Worm (Caenorhabditis elegans) whole organism, L3 larva: Measurements from ENCODE around the gene srb-16.

Source experiments
- ZK546.5 ChIP-seq: sonication (generic microtip); optimal IDR thresholded peaks from 2 replicates; lab custom pipeline; 2017; ENCODE audit warnings: missing biosample characterization, missing genetic modification characterization
- aly-2 ChIP-seq: fragments of 150-350 bp; optimal IDR thresholded peaks from 2 replicates; lab custom pipeline; 2014; ENCODE audit warnings: missing biosample characterization, missing genetic modification characterization
- daf-12 ChIP-seq: fragments of 150-350 bp; optimal IDR thresholded peaks from 2 replicates; lab custom pipeline; 2014; ENCODE audit warnings: missing biosample characterization, missing genetic modification reagents, missing genetic modification characterization
- egl-27 ChIP-seq: sonication (generic microtip); optimal IDR thresholded peaks from 4 replicates; lab custom pipeline; 2017; ENCODE audit warnings: missing biosample characterization, missing genetic modification reagents, missing genetic modification characterization
- egl-5 ChIP-seq: fragments of 150-350 bp; optimal IDR thresholded peaks from 2 replicates; lab custom pipeline; 2017; ENCODE audit warnings: missing biosample characterization, missing genetic modification reagents, missing genetic modification characterization, inconsistent platforms
- elt-2 ChIP-seq: sonication (generic microtip); optimal IDR thresholded peaks from 2 replicates; lab custom pipeline; 2016; ENCODE audit warnings: missing genetic modification reagents, mild to moderate bottlenecking, missing genetic modification characterization, missing compliant biosample characterization
- elt-3 ChIP-seq, 3 experiments: fragments of 150-350 bp in 1 of 3; sonication (generic microtip) in 2 of 3; optimal IDR thresholded peaks; 2 replicates in 2 of 3; 4 replicates in 1 of 3; lab custom pipeline; 2014 to 2017; ENCODE audit warnings: missing biosample characterization in 3 of 3, missing genetic modification characterization in 3 of 3
- eor-1 ChIP-seq, 2 experiments: fragments of 150-350 bp; optimal IDR thresholded peaks; 2 replicates each; lab custom pipeline; 2014 to 2018; ENCODE audit warnings: missing biosample characterization in 2 of 2, missing genetic modification characterization in 2 of 2
- fkh-10 ChIP-seq: sonication (generic microtip); optimal IDR thresholded peaks from 2 replicates; lab custom pipeline; 2017; ENCODE audit warnings: missing biosample characterization, missing genetic modification reagents, missing genetic modification characterization
- jun-1 ChIP-seq: fragments of 150-350 bp; optimal IDR thresholded peaks from 2 replicates; lab custom pipeline; 2014; ENCODE audit warnings: missing biosample characterization, missing genetic modification reagents, missing genetic modification characterization
- lin-15B ChIP-seq: fragments of 150-350 bp; optimal IDR thresholded peaks from 2 replicates; lab custom pipeline; 2014; ENCODE audit warnings: missing biosample characterization, missing genetic modification characterization
- lin-39 ChIP-seq: fragments of 150-350 bp; optimal IDR thresholded peaks from 2 replicates; lab custom pipeline; 2018; ENCODE audit warnings: missing biosample characterization, missing genetic modification reagents, missing genetic modification characterization
- lsy-12 ChIP-seq: sonication (generic microtip); optimal IDR thresholded peaks from 2 replicates; lab custom pipeline; 2016; ENCODE audit warnings: mild to moderate bottlenecking, missing genetic modification characterization, missing compliant biosample characterization
- mdl-1 ChIP-seq: fragments of 150-350 bp; optimal IDR thresholded peaks from 2 replicates; lab custom pipeline; 2014; ENCODE audit warnings: missing biosample characterization, missing genetic modification characterization
- mml-1 ChIP-seq: fragments of 150-350 bp; sonication (generic microtip); optimal IDR thresholded peaks from 3 replicates; lab custom pipeline; 2014; ENCODE audit warnings: missing biosample characterization, missing genetic modification characterization
- nfya-1 ChIP-seq: sonication (generic microtip); optimal IDR thresholded peaks from 2 replicates; lab custom pipeline; 2017; ENCODE audit warnings: missing genetic modification characterization, mild to moderate bottlenecking, missing compliant biosample characterization, antibody characterized with exemption, moderate library complexity; ENCODE audit not compliant: insufficient read depth
- nhr-11 ChIP-seq: fragments of 150-350 bp; optimal IDR thresholded peaks from 2 replicates; lab custom pipeline; 2014; ENCODE audit warnings: missing biosample characterization, missing genetic modification characterization
- nhr-23 ChIP-seq: fragments of 150-350 bp; optimal IDR thresholded peaks from 2 replicates; lab custom pipeline; 2014; ENCODE audit warnings: missing biosample characterization, missing genetic modification reagents, missing genetic modification characterization
- nhr-237 ChIP-seq: fragments of 150-350 bp; optimal IDR thresholded peaks from 2 replicates; lab custom pipeline; 2014; ENCODE audit warnings: missing biosample characterization, missing genetic modification characterization
- nhr-43 ChIP-seq: sonication (generic microtip); optimal IDR thresholded peaks from 2 replicates; lab custom pipeline; 2016; ENCODE audit warnings: mild to moderate bottlenecking, missing genetic modification characterization, missing compliant biosample characterization; ENCODE audit not compliant: poor library complexity, severe bottlenecking
- nhr-67 ChIP-seq: fragments of 150-350 bp; optimal IDR thresholded peaks from 2 replicates; lab custom pipeline; 2014; ENCODE audit warnings: missing biosample characterization, missing genetic modification characterization
- nhr-77 ChIP-seq: fragments of 150-350 bp; optimal IDR thresholded peaks from 2 replicates; lab custom pipeline; 2014; ENCODE audit warnings: missing biosample characterization, missing genetic modification characterization
- pha-4 ChIP-seq: fragments of 150-350 bp; optimal IDR thresholded peaks from 2 replicates; lab custom pipeline; 2014; ENCODE audit warnings: missing biosample characterization, missing genetic modification reagents, missing genetic modification characterization
- pqm-1 ChIP-seq: fragments of 150-350 bp; optimal IDR thresholded peaks from 2 replicates; lab custom pipeline; 2017; ENCODE audit warnings: missing biosample characterization, missing genetic modification characterization, inconsistent platforms
- skn-1 ChIP-seq: fragments of 150-350 bp; optimal IDR thresholded peaks from 2 replicates; lab custom pipeline; 2014; ENCODE audit warnings: missing biosample characterization, missing genetic modification characterization
- snpc-4 ChIP-seq: fragments of 150-350 bp; optimal IDR thresholded peaks from 2 replicates; lab custom pipeline; 2014; ENCODE audit warnings: missing biosample characterization, missing genetic modification characterization
- unc-39 ChIP-seq: sonication (generic microtip); optimal IDR thresholded peaks from 4 replicates; lab custom pipeline; 2017; ENCODE audit warnings: missing biosample characterization, missing genetic modification characterization
- zag-1 ChIP-seq: fragments of 150-350 bp; optimal IDR thresholded peaks from 2 replicates; lab custom pipeline; 2014; ENCODE audit warnings: missing biosample characterization, missing genetic modification characterization
- ztf-11 ChIP-seq: fragments of 150-350 bp; optimal IDR thresholded peaks from 2 replicates; lab custom pipeline; 2014; ENCODE audit warnings: missing biosample characterization, missing genetic modification characterization

srb-16 gene

DNA sequence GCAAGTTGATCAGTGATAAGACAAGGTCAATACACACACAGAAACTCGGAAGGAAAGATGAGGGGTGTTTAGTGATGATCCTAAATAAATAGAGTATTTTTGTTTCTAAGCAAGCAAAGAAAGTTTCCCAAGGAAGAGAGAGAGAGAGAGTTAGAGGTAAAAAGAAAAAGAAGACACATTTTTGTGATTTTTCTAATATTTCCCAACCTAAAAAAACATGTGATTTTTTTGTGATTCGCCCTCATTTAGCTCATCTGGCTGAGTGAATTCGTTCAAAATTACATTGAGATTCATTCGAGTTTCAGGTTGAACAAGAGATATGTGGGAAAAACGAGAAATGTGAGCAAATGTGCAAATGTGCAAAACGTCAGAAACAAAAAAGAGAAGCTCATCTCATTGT is at the start of gene srb-16:
Gene srb-16 (minus strand): TSS at position 101 of the 400 bp plus-strand sequence.
- no peak for TF ChIP-seq nhr-43 (tag; lab: Kevin White, UChicago)

DNA sequence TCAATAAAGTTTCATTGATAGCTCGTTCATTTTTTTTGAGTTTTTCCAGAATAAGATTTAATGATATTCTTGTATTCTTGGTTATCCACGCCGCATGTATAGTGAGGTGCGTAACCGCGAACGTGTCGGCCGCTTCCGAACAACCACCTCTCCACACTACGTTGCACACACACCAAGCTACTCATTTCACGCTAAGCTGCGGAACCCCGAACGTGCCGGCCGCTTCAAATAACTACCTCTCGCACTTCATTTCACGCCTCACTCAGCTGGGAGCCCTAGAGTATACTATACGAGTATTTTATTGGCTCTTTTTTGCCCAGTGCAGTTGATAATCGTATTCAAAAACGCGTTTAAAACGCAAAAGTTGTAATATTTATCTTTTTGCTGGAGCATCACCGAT is 49.5 kb upstream of the srb-16 start:
- TF ChIP-seq elt-2 (tag; lab: Kevin White, UChicago) (peak; percentile 40), nfya-1 (tag; lab: Kevin White, UChicago) (peak; percentile 6), snpc-4 (tag; lab: Kevin White, UChicago) (peak; percentile 78)

DNA sequence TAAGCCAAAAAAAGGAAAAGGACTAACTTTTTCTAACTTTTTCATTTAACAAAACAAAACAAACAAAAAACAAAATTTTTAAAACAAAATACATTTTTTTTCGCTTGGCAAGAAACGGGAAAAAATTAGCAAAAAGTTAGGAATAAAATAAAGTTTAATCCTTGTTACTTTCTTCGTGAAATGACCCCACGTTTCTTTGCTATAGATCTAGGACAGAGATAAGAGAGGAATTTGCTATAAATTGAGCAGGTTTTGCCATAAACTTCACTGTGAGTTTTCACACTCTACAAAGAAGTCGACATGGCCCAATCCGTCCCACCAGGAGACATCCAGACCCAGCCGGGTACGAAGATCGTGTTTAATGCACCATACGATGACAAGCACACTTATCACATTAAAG is 48.8 kb upstream of the srb-16 start, which contains the start of gene msp-50:
Gene msp-50 (plus strand): TSS at position 301 of the 400 bp plus-strand sequence.
- TF ChIP-seq egl-5 (tag; lab: Kevin White, UChicago) (no peak), eor-1 (tag; optimal IDR thresholded peaks at IDR 0.05; lab: Kevin White, UChicago) (no peak), nfya-1 (tag; lab: Kevin White, UChicago) (no peak), egl-27 (tag; lab: Kevin White, UChicago) (no peak), nhr-11 (tag; lab: Kevin White, UChicago) (no peak), mdl-1 (tag; lab: Kevin White, UChicago) (no peak), mml-1 (no peak), zag-1 (tag; lab: Kevin White, UChicago) (no peak), aly-2 (tag; lab: Kevin White, UChicago) (no peak), nhr-43 (tag; lab: Kevin White, UChicago) (no peak)

DNA sequence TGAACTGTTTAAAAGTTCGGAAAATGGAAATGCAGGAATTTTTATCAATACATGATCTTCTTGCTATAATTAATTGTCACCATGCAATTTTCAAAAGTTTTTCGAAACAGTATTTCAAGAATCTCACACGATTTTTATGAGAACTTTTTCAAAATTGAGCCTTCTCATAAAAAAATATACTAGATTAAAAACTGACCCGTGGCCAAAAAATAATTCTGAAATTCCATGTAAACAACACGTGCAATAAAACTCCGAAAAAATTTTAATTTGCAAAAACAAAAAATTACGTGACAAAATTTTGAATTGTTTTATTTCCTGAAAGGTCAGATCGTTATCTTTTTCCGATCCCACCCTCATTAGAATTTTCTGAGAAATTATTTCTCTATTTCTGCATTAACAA is 44.8 kb upstream of the srb-16 start, which contains the start of gene C34F11.5:
Gene C34F11.5 (plus strand): TSS at position 301 of the 400 bp plus-strand sequence.
- no peak for TF ChIP-seq nhr-77 (tag; lab: Kevin White, UChicago)
- no peak for TF ChIP-seq ztf-11 (tag; lab: Kevin White, UChicago)
- TF ChIP-seq pha-4 (tag; lab: Kevin White, UChicago): no peak
- no peak for TF ChIP-seq lin-39 (tag; lab: Kevin White, UChicago)
- no peak for TF ChIP-seq lin-15B (tag; lab: Kevin White, UChicago)
- no peak for TF ChIP-seq skn-1 (tag; lab: Kevin White, UChicago)
- no peak for TF ChIP-seq daf-12 (tag; lab: Kevin White, UChicago)
- TF ChIP-seq nhr-67 (tag; lab: Kevin White, UChicago): no peak

DNA sequence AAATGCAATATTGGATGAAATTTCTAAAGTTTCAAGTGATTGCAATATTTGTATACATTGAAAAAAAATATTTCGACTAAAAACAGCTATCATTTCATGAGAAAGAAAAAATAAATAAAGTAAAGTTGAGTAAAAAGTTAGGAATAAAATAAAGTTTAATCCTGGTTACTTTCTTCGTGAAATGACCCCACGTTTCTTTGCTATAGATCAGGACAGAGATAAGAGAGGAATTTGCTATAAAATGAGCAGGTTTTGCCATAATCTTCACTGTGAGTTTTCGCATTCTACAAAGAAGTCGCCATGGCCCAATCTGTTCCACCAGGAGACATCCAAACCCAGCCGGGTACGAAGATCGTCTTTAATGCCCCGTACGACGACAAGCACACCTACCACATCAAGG is 43.3 kb upstream of the srb-16 start, which contains the start of gene msp-49:
Gene msp-49 (plus strand): TSS at position 301 of the 400 bp plus-strand sequence.
- no peak for TF ChIP-seq nhr-23
- no peak for TF ChIP-seq nhr-67 (tag; lab: Kevin White, UChicago)
- TF ChIP-seq ztf-11 (tag; lab: Kevin White, UChicago): no peak
- TF ChIP-seq elt-3 (tag; optimal IDR thresholded peaks at IDR 0.05; lab: Kevin White, UChicago): no peak

DNA sequence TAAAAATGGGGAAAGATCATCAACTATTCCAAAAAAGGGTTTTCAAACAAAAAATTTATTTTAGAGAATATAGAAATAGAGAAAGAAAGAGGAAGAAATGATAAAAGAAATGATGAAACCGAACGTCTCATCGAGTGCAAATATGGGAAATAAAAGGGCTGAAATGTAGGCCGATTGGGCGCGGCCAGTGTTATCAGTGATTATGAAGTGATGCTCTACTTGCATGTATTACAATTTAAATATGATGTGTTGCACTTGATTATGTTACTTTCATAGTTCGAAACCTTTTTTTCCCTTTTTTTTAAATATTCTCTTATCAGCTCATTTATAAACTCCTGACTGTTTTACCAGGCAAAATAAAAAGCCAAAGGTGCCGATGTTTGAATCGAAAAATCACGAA is 41.0 kb upstream of the srb-16 start:
- TF ChIP-seq elt-2 (tag; lab: Kevin White, UChicago) (peak; percentile 99), jun-1 (tag; lab: Kevin White, UChicago) (peak; percentile 45), nhr-67 (tag; lab: Kevin White, UChicago) (no peak), pqm-1 (tag; lab: Kevin White, UChicago) (peak; percentile 92), pha-4 (tag; lab: Kevin White, UChicago) (peak; percentile 10)

DNA sequence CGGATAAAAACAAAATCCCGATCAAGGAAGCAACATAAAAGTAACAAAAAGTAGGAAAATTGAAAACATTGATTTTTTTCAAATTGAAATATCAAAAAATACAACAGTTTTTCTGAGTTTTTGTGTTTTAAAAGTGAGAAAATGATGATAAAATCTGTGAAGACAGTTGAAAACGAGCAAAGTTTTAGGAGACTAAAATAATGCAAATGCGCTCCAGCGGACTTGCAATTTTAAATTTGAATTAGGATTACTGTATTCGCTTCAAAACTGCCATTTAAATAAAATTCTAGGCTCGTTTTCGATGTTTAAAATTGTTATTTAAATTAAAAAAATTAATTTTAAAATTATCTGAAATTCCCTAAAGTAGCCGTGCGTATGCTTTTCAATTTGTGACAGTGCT is 37.2 kb upstream of the srb-16 start:
- TF ChIP-seq skn-1 (tag; lab: Kevin White, UChicago) (no peak), unc-39 (no peak), lin-15B (tag; lab: Kevin White, UChicago) (no peak), elt-2 (tag; lab: Kevin White, UChicago) (no peak), fkh-10 (GFP tag; lab: Kevin White, UChicago) (no peak), nhr-237 (no peak), eor-1 (tag; optimal IDR thresholded peaks at IDR 0.05; lab: Kevin White, UChicago) (no peak), ZK546.5 (tag; lab: Kevin White, UChicago) (no peak), lsy-12 (tag; lab: Kevin White, UChicago) (no peak), nhr-67 (tag; lab: Kevin White, UChicago) (no peak), nfya-1 (tag; lab: Kevin White, UChicago) (no peak), pqm-1 (tag; lab: Kevin White, UChicago) (no peak), ztf-11 (tag; lab: Kevin White, UChicago) (no peak)
